Fruit fly (Drosophila melanogaster): Measurements from ENCODE around the gene CG18273.

The CG18273 gene

dm6 chrX:523179-523851 lies 35.9 kb upstream of the CG18273 start, which contains the start of gene elav (continued):
- peak; percentile 94 for TF ChIP-seq Mes4 (GFP tag; optimal IDR thresholded peaks at IDR 0.05)
- TF ChIP-seq CG32532 (GFP tag; IDR thresholded peaks at IDR 0.05): peak; percentile 99
- TF ChIP-seq wdn (GFP tag; IDR thresholded peaks at IDR 0.05): peak; percentile 96
- peak; percentile 98 for TF ChIP-seq grau (tag; optimal IDR thresholded peaks at IDR 0.05)
- peak; percentile 99 for TF ChIP-seq CG3847 (GFP tag; IDR thresholded peaks at IDR 0.05)
- peak; percentile 98 for TF ChIP-seq CG2875 (GFP tag; optimal IDR thresholded peaks at IDR 0.05)
- peak; percentile 99 for TF ChIP-seq CG9817 (tag; optimal IDR thresholded peaks at IDR 0.05)
- peak; percentile 99 for TF ChIP-seq CG2202 (tag; optimal IDR thresholded peaks at IDR 0.05)
- peak; percentile 97 for TF ChIP-seq ems (GFP tag; optimal IDR thresholded peaks at IDR 0.05)
- peak; percentile 96 for TF ChIP-seq toy (GFP tag; IDR thresholded peaks at IDR 0.05)
- TF ChIP-seq Rfx (GFP tag; IDR thresholded peaks at IDR 0.05): peak; percentile 99
- peak; percentile 84 for TF ChIP-seq Elba2 (GFP tag; optimal IDR thresholded peaks at IDR 0.05)
- TF ChIP-seq CG13775 (GFP tag; optimal IDR thresholded peaks at IDR 0.05): peak; percentile 99
- no peak for TF ChIP-seq chinmo (GFP tag; IDR thresholded peaks at IDR 0.05; ENCODE audit: partially characterized antibody)
- peak; percentile 100 for TF ChIP-seq sens (GFP tag)
- TF ChIP-seq klu (GFP tag; IDR thresholded peaks at IDR 0.05): peak; percentile 97
- 0 out of 2 replicates have a peak, but pooled peaks have one; percentile 22 for TF ChIP-seq amos (GFP tag; IDR thresholded peaks at IDR 0.05; ENCODE audit: partially characterized antibody)
- peak; percentile 98 for TF ChIP-seq nom (GFP tag; optimal IDR thresholded peaks at IDR 0.05)
- TF ChIP-seq CG17802 (tag; optimal IDR thresholded peaks at IDR 0.05): peak; percentile 86
- TF ChIP-seq CG16815 (GFP tag; optimal IDR thresholded peaks at IDR 0.05): peak; percentile 98
- peak; percentile 96 for TF ChIP-seq lbe (GFP tag; optimal IDR thresholded peaks at IDR 0.05)
- peak; percentile 98 for TF ChIP-seq Sox102F (GFP tag; optimal IDR thresholded peaks at IDR 0.05)
- TF ChIP-seq pb (GFP tag; optimal IDR thresholded peaks at IDR 0.05): peak; percentile 85
- TF ChIP-seq Ravus (GFP tag; IDR thresholded peaks at IDR 0.05): peak; percentile 92
- peak; percentile 41; the same call in 1 of the 3 replicates for TF ChIP-seq CG34224 (GFP tag; IDR thresholded peaks at IDR 0.05; ENCODE audit: partially characterized antibody)
- TF ChIP-seq pita (GFP tag; optimal IDR thresholded peaks at IDR 0.05): no peak
- TF ChIP-seq slp2 (GFP tag; optimal IDR thresholded peaks at IDR 0.05): peak; percentile 95
- TF ChIP-seq CG7839 (tag; optimal IDR thresholded peaks at IDR 0.05): peak; percentile 99
- TF ChIP-seq CG10431 (GFP tag; optimal IDR thresholded peaks at IDR 0.05): peak; percentile 97
- peak; percentile 91 for TF ChIP-seq CG11560 (tag; IDR thresholded peaks at IDR 0.05)
- peak; percentile 97 for TF ChIP-seq ken (GFP tag; IDR thresholded peaks at IDR 0.05)
- peak; percentile 99 for TF ChIP-seq HHEX (GFP tag; optimal IDR thresholded peaks at IDR 0.05)
- peak; percentile 93 for TF ChIP-seq ERR (GFP tag; optimal IDR thresholded peaks at IDR 0.05)
- peak; percentile 93 for TF ChIP-seq CG4707 (GFP tag; optimal IDR thresholded peaks at IDR 0.05)
- peak; percentile 98 for TF ChIP-seq Usf (GFP tag; optimal IDR thresholded peaks at IDR 0.05)
- TF ChIP-seq her (GFP tag; optimal IDR thresholded peaks at IDR 0.05): peak; percentile 91
- peak; percentile 98 for TF ChIP-seq CrebB (tag; optimal IDR thresholded peaks at IDR 0.05)
- no peak for TF ChIP-seq hkb (optimal IDR thresholded peaks at IDR 0.05)
- TF ChIP-seq hkb (GFP tag; IDR thresholded peaks at IDR 0.05): peak; percentile 99
- TF ChIP-seq Hr78 (GFP tag; optimal IDR thresholded peaks at IDR 0.05): peak in 1 of 2 experiments; percentile 94
- TF ChIP-seq CG9437 (GFP tag; optimal IDR thresholded peaks at IDR 0.05): peak; percentile 94
- TF ChIP-seq HmgD (GFP tag; optimal IDR thresholded peaks at IDR 0.05): peak; percentile 85
- peak; percentile 91 for TF ChIP-seq Gsc (GFP tag; IDR thresholded peaks at IDR 0.05)
- TF ChIP-seq CTCF (GFP tag; optimal IDR thresholded peaks at IDR 0.05): peak; percentile 77
- peak; percentile 96 for TF ChIP-seq tio (GFP tag; optimal IDR thresholded peaks at IDR 0.05)
- peak; percentile 92 for TF ChIP-seq aop (GFP tag; IDR thresholded peaks at IDR 0.05)
- TF ChIP-seq lilli (GFP tag; optimal IDR thresholded peaks at IDR 0.05): peak; percentile 99
- TF ChIP-seq CG16863 (GFP tag; optimal IDR thresholded peaks at IDR 0.05): peak; percentile 96
- peak; percentile 94 for TF ChIP-seq sens-2 (GFP tag; IDR thresholded peaks at IDR 0.05)
- TF ChIP-seq Nf-YB (GFP tag; optimal IDR thresholded peaks at IDR 0.05): peak; percentile 91

All from whole organism, embryonic.